Worm (Caenorhabditis elegans) whole organism, late embryonic: ENCODE measurements around the gene mccc-2.

Experiments
- ama-1 ChIP-seq: fragments of 150-350 bp; optimal IDR thresholded peaks from 2 replicates; lab custom pipeline; 2014
- ceh-34 ChIP-seq: sonication (generic microtip); optimal IDR thresholded peaks from 2 replicates; lab custom pipeline; 2016; ENCODE audit warnings: mild to moderate bottlenecking, missing genetic modification characterization, missing compliant biosample characterization
- pha-4 ChIP-seq: fragments of 150-350 bp; optimal IDR thresholded peaks from 2 replicates; lab custom pipeline; 2018; ENCODE audit warnings: missing biosample characterization, missing genetic modification reagents, missing genetic modification characterization

- no peak for TF ChIP-seq pha-4
- TF ChIP-seq ceh-34 (tag; lab: Kevin White, UChicago), result no peak
- no peak for TF ChIP-seq ama-1 (lab: Kevin White, UChicago)
Measured at ce11 chrIII:9089325-9089823, at the start of gene mccc-2, which contains the start of gene mrpl-44.
